Fruit fly (Drosophila melanogaster): Measurements from ENCODE around the gene CG34277.

DNA sequence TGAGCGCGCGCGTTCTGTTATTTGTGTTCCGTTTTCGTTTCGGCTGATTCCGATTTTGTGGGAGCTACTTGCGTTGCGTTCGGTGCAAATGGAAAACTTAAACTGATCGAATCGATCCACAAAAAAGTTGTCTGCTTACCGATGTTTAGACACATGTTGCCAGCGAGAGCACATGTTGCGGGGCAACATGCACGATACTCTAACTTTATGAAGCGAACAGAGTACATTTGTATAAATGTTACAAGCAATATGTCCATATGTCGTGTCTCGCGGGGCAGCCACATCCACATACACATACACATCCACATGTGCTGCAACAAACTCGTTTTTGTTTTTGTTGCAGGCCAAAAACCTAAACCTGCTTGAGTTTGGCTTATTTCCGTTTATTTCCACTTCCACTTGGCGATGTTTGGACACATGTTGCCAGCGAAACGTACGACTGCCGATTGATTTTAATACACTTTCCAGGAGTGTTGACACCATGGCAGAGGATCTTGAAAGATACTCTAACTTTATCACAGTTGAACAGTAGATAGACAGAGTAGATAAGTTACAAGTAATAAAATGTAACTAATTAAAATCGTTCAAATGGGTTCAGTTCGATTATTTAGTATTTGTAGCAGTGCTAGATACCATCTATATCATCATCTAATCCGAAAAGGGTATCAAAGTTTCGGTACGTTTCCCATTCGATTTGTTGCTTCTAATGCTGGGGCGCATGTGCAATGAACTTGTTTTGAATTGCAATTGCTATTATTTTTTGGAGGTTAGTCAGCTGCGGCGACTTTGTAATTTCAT is 45.4 kb upstream of the CG34277 start:
- TF ChIP-seq CG8478 (optimal IDR thresholded peaks at IDR 0.05) (no peak), pan (optimal IDR thresholded peaks at IDR 0.05) (no peak), psq (optimal IDR thresholded peaks at IDR 0.05) (no peak), usp (GFP tag; optimal IDR thresholded peaks at IDR 0.05) (no peak), EcR (GFP tag; optimal IDR thresholded peaks at IDR 0.05) (no peak), Dll (optimal IDR thresholded peaks at IDR 0.05) (no peak)

Measured in whole organism.